Fruit fly (Drosophila melanogaster): ENCODE data around the gene Cph.

DNA sequence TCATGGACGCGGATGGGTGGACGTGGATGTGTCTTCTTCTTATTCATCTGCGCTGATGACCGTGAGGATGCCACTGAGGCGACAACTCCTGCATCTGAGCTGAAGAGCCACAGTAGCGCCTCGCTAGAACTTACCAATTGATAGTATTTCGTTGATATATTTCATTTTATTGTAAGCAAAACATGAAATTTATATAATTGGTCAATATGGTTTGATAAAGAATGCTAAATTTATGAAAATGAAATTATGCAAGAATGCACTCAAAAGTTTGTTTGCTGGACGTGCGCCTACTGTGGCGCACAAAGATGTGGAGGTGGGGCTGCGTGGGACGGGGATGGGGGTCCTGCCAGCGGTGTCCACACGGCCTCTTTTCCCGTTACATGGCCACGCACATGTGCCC is 28.8 kb downstream of the Cph start:
- TF ChIP-seq zen (tag; optimal IDR thresholded peaks at IDR 0.05): peak; percentile 16
- TF ChIP-seq pum (GFP tag; optimal IDR thresholded peaks at IDR 0.05): no peak
- no peak for TF ChIP-seq bbx (GFP tag; IDR thresholded peaks at IDR 0.05; ENCODE audit: partially characterized antibody)
- TF ChIP-seq CG15479 (GFP tag; optimal IDR thresholded peaks at IDR 0.05): no peak
- TF ChIP-seq p53 (GFP tag; optimal IDR thresholded peaks at IDR 0.05): no peak
- peak; percentile 51 for TF ChIP-seq D19A (tag; optimal IDR thresholded peaks at IDR 0.05)
- no peak for TF ChIP-seq CG11723 (GFP tag; optimal IDR thresholded peaks at IDR 0.05)
- no peak for TF ChIP-seq lov (optimal IDR thresholded peaks at IDR 0.05)
- peak; percentile 31; the same call in 1 of the 3 replicates for TF ChIP-seq lov (GFP tag; IDR thresholded peaks at IDR 0.05)
- TF ChIP-seq CG10274 (GFP tag; optimal IDR thresholded peaks at IDR 0.05): no peak
- TF ChIP-seq cwo (GFP tag; optimal IDR thresholded peaks at IDR 0.05): no peak
- TF ChIP-seq Dll (GFP tag; IDR thresholded peaks at IDR 0.05; ENCODE audit: partially characterized antibody): no peak
- TF ChIP-seq sug (tag; optimal IDR thresholded peaks at IDR 0.05): no peak
- TF ChIP-seq CG18262 (tag; optimal IDR thresholded peaks at IDR 0.05): peak; percentile 79
- TF ChIP-seq pzg (GFP tag; optimal IDR thresholded peaks at IDR 0.05): no peak
